2 worm cellular contexts compared by ENCODE assay signal in genomic region chrIII:2780793-2781192, ce11.
TF ChIP-seq lines count a peak whose summit lies in the region.

Gene Y71H2AM.6, plus strand, starts transcription at chrIII:2781056.

TF ChIP-seq in whole organism, L2 larva, 48 proteins besides CTCF, POLR2A, EP300 and RAD21 (continued from another document):
- TF ChIP-seq lin-39 (tag; optimal IDR thresholded peaks at IDR 0.05; lab: Kevin White, UChicago) (no peak), lin-13 (GFP tag; optimal IDR thresholded peaks at IDR 0.05; lab: Kevin White, UChicago) (peak; percentile 63), nhr-11 (tag; optimal IDR thresholded peaks at IDR 0.05; lab: Kevin White, UChicago) (no peak), peb-1 (tag; optimal IDR thresholded peaks at IDR 0.05; lab: Kevin White, UChicago) (no peak), lsy-2 (tag; optimal IDR thresholded peaks at IDR 0.05; lab: Kevin White, UChicago) (peak; percentile 97 to 99), nhr-23 (tag; optimal IDR thresholded peaks at IDR 0.05; lab: Kevin White, UChicago) (no peak), C34F6.9 (tag; optimal IDR thresholded peaks at IDR 0.05; lab: Kevin White, UChicago) (peak; percentile 61), sma-3 (GFP tag; optimal IDR thresholded peaks at IDR 0.05; lab: Kevin White, UChicago) (peak; percentile 20), snpc-4 (tag; optimal IDR thresholded peaks at IDR 0.05; lab: Kevin White, UChicago) (no peak), gmeb-1 (tag; optimal IDR thresholded peaks at IDR 0.05; lab: Kevin White, UChicago) (peak; percentile 52)

TF ChIP-seq in whole organism, L4 larva, 104 proteins besides CTCF, POLR2A, EP300 and RAD21 (continued from another document):
- TF ChIP-seq vab-7 (GFP tag; IDR thresholded peaks at IDR 0.05; lab: Robert Waterston, UW) (no peak), ceh-32 (tag; optimal IDR thresholded peaks at IDR 0.05; lab: Kevin White, UChicago; ENCODE audit: poor library complexity) (no peak), F49E8.2 (tag; optimal IDR thresholded peaks at IDR 0.05; lab: Kevin White, UChicago; ENCODE audit: borderline replicate concordance) (no peak), mxl-2 (GFP tag; conservative IDR thresholded peaks at IDR 0.05; lab: Robert Waterston, UW) (no peak), daf-16 (GFP tag; optimal IDR thresholded peaks at IDR 0.05; lab: Kevin White, UChicago) (no peak), daf-16 (tag; optimal IDR thresholded peaks at IDR 0.05; lab: Kevin White, UChicago) (peak; percentile 13), lin-38 (GFP tag; IDR thresholded peaks at IDR 0.05; lab: Robert Waterston, UW) (peak; percentile 73), nhr-102 (tag; optimal IDR thresholded peaks at IDR 0.05; lab: Kevin White, UChicago) (no peak), dmd-8 (GFP tag; IDR thresholded peaks at IDR 0.05; lab: Robert Waterston, UW) (no peak), rbr-2 (tag; optimal IDR thresholded peaks at IDR 0.05; lab: Kevin White, UChicago) (peak; percentile 21), daf-8 (GFP tag; IDR thresholded peaks at IDR 0.05; lab: Robert Waterston, UW) (no peak), mep-1 (tag; optimal IDR thresholded peaks at IDR 0.05; lab: Kevin White, UChicago) (peak; percentile 28), jun-1 (tag; optimal IDR thresholded peaks at IDR 0.05; lab: Kevin White, UChicago) (no peak), zag-1 (tag; optimal IDR thresholded peaks at IDR 0.05; lab: Kevin White, UChicago) (no peak), zfp-3 (GFP tag; conservative IDR thresholded peaks at IDR 0.05; lab: Robert Waterston, UW) (no peak), mes-2 (tag; optimal IDR thresholded peaks at IDR 0.05; lab: Kevin White, UChicago; ENCODE audit: poor library complexity, severe bottlenecking) (peak; percentile 66), dpl-1 (GFP tag; optimal IDR thresholded peaks at IDR 0.05; lab: Kevin White, UChicago) (peak; percentile 76), nhr-42 (GFP tag; IDR thresholded peaks at IDR 0.05; lab: Robert Waterston, UW) (no peak), F26F4.8 (GFP tag; conservative IDR thresholded peaks at IDR 0.05; lab: Robert Waterston, UW) (no peak), nhr-28 (tag; optimal IDR thresholded peaks at IDR 0.05; lab: Kevin White, UChicago) (no peak), snpc-1.2 (GFP tag; IDR thresholded peaks at IDR 0.05; lab: Robert Waterston, UW) (no peak), snpc-4 (tag; optimal IDR thresholded peaks at IDR 0.05; lab: Kevin White, UChicago) (no peak), sdz-12 (GFP tag; optimal IDR thresholded peaks at IDR 0.05; lab: Kevin White, UChicago) (no peak), nhr-6 (tag; optimal IDR thresholded peaks at IDR 0.05; lab: Kevin White, UChicago) (no peak), hlh-11 (tag; optimal IDR thresholded peaks at IDR 0.05; lab: Kevin White, UChicago) (peak; percentile 3), spr-3 (GFP tag; optimal IDR thresholded peaks at IDR 0.05; lab: Kevin White, UChicago) (no peak), mdl-1 (tag; optimal IDR thresholded peaks at IDR 0.05; lab: Kevin White, UChicago) (no peak)
